Fruit fly (Drosophila melanogaster) whole organism, embryonic: ENCODE measurements around the gene Rab3-GEF.

Source experiments
- CG10209 ChIP-seq: fragments of 200-800 bp; sonication (Bioruptor generic); optimal IDR thresholded peaks from 3 replicates; lab custom pipeline; 2017; ENCODE audit warnings: missing biosample characterization, mild to moderate bottlenecking, missing genetic modification characterization, missing genetic modification reagents
- CG10267 ChIP-seq: fragments of 200-800 bp; sonication (Bioruptor generic); optimal IDR thresholded peaks from 2 replicates; lab custom pipeline; 2018; ENCODE audit warnings: missing biosample characterization, mild to moderate bottlenecking, missing genetic modification characterization, moderate library complexity
- CG10543 ChIP-seq: fragments of 200-800 bp; sonication (Bioruptor generic); optimal IDR thresholded peaks from 3 replicates; lab custom pipeline; 2017; ENCODE audit warnings: missing biosample characterization, mild to moderate bottlenecking, missing genetic modification characterization, moderate library complexity
- CG11093 ChIP-seq: fragments of 200-800 bp; sonication (Bioruptor generic); IDR thresholded peaks from 3 replicates; pipeline ENCODE4 v1.3.6; 2022; ENCODE audit warnings: missing biosample characterization, missing genetic modification characterization
- CG11398 ChIP-seq: fragments of 200-800 bp; sonication (Bioruptor generic); optimal IDR thresholded peaks from 2 replicates; lab custom pipeline; 2016; ENCODE audit warnings: missing biosample characterization, missing genetic modification characterization
- CG12155 ChIP-seq: fragments of 200-800 bp; sonication (Bioruptor generic); optimal IDR thresholded peaks from 3 replicates; lab custom pipeline; 2016; ENCODE audit warnings: missing biosample characterization, missing genetic modification characterization
- CG13123 ChIP-seq: fragments of 200-800 bp; sonication (Bioruptor generic); optimal IDR thresholded peaks from 2 replicates; lab custom pipeline; 2016; ENCODE audit warnings: missing biosample characterization, missing genetic modification characterization
- CG14050 ChIP-seq: fragments of 200-800 bp; sonication (Bioruptor generic); IDR thresholded peaks from 3 replicates; pipeline ENCODE4 v1.3.6; 2022; ENCODE audit warnings: missing biosample characterization, missing genetic modification characterization
- CG16779 ChIP-seq: fragments of 200-800 bp; sonication (Bioruptor generic); IDR thresholded peaks from 2 replicates; pipeline ENCODE4 v1.3.6; 2022; ENCODE audit warnings: missing biosample characterization, missing genetic modification characterization
- CG17568 ChIP-seq: fragments of 200-800 bp; sonication (Bioruptor generic); optimal IDR thresholded peaks from 2 replicates; lab custom pipeline; 2018; ENCODE audit warnings: missing biosample characterization, mild to moderate bottlenecking, missing genetic modification characterization, moderate library complexity
- CG17829 ChIP-seq: fragments of 200-800 bp; optimal IDR thresholded peaks from 2 replicates; lab custom pipeline; 2019; ENCODE audit warnings: missing biosample characterization, mild to moderate bottlenecking, missing genetic modification characterization, moderate library complexity
- CG18262 ChIP-seq: fragments of 200-800 bp; optimal IDR thresholded peaks from 3 replicates; lab custom pipeline; 2019; ENCODE audit warnings: missing biosample characterization, mild to moderate bottlenecking, missing genetic modification characterization, moderate library complexity
- CG30403 ChIP-seq: fragments of 200-800 bp; sonication (Bioruptor generic); optimal IDR thresholded peaks from 3 replicates; lab custom pipeline; 2016; ENCODE audit warnings: missing biosample characterization, missing genetic modification characterization
- CG34376 ChIP-seq: fragments of 200-800 bp; sonication (Bioruptor generic); optimal IDR thresholded peaks from 2 replicates; lab custom pipeline; 2018; ENCODE audit warnings: missing biosample characterization, mild to moderate bottlenecking, missing genetic modification characterization
- CG34422 ChIP-seq: fragments of 200-800 bp; sonication (Bioruptor generic); IDR thresholded peaks from 3 replicates; pipeline ENCODE4 v1.3.6; 2022; ENCODE audit warnings: missing biosample characterization, missing genetic modification characterization
- CG3847 ChIP-seq: fragments of 200-800 bp; sonication (Bioruptor generic); IDR thresholded peaks from 2 replicates; pipeline ENCODE4 v1.3.6; 2022; ENCODE audit warnings: missing biosample characterization, missing genetic modification characterization
- CG43689 ChIP-seq: fragments of 200-800 bp; sonication (Bioruptor generic); IDR thresholded peaks from 2 replicates; pipeline ENCODE4 v1.3.6; 2022; ENCODE audit warnings: missing biosample characterization, missing genetic modification characterization
- CG4424 ChIP-seq: fragments of 200-800 bp; sonication (Bioruptor generic); optimal IDR thresholded peaks from 3 replicates; lab custom pipeline; 2016; ENCODE audit warnings: missing biosample characterization, missing genetic modification characterization
- CG4730 ChIP-seq: fragments of 200-800 bp; sonication (Bioruptor generic); IDR thresholded peaks from 2 replicates; pipeline ENCODE4 v1.3.6; 2022; ENCODE audit warnings: missing biosample characterization, missing genetic modification characterization
- CG6254 ChIP-seq: fragments of 200-800 bp; sonication (Bioruptor generic); optimal IDR thresholded peaks from 3 replicates; lab custom pipeline; 2017; ENCODE audit warnings: mild to moderate bottlenecking, missing biosample characterization, missing genetic modification reagents, missing genetic modification characterization
- CG6854 ChIP-seq: fragments of 200-800 bp; sonication (Bioruptor generic); optimal IDR thresholded peaks from 3 replicates; lab custom pipeline; 2017; ENCODE audit warnings: missing biosample characterization, mild to moderate bottlenecking, missing genetic modification characterization
- CG8478 ChIP-seq: fragments of >200 bp; optimal IDR thresholded peaks from 2 replicates; lab custom pipeline; 2018
- CG9932 ChIP-seq: fragments of 200-800 bp; sonication (Bioruptor generic); IDR thresholded peaks from 2 replicates; pipeline ENCODE4 v1.3.6; 2022; ENCODE audit warnings: missing biosample characterization, missing genetic modification characterization
- CTCF ChIP-seq: fragments of 200-800 bp; sonication (Bioruptor generic); optimal IDR thresholded peaks from 2 replicates; lab custom pipeline; 2017; ENCODE audit warnings: missing biosample characterization, mild to moderate bottlenecking, missing genetic modification characterization, moderate library complexity
- Dip2 ChIP-seq: fragments of 200-800 bp; sonication (Bioruptor generic); IDR thresholded peaks from 2 replicates; pipeline ENCODE4 v1.3.6; 2022; ENCODE audit warnings: missing biosample characterization, missing genetic modification characterization
- ERR ChIP-seq: fragments of 200-800 bp; sonication (Bioruptor generic); optimal IDR thresholded peaks from 2 replicates; lab custom pipeline; 2016; ENCODE audit warnings: missing biosample characterization, missing genetic modification characterization
- Hr39 ChIP-seq: fragments of >200 bp; optimal IDR thresholded peaks from 2 replicates; lab custom pipeline; 2017
- Myb ChIP-seq: fragments of 200-800 bp; sonication (Bioruptor generic); optimal IDR thresholded peaks from 2 replicates; lab custom pipeline; 2016; ENCODE audit warnings: missing biosample characterization, missing genetic modification characterization
- PHDP ChIP-seq: fragments of 200-800 bp; sonication (Bioruptor generic); optimal IDR thresholded peaks from 3 replicates; lab custom pipeline; 2018; ENCODE audit warnings: missing biosample characterization, mild to moderate bottlenecking, missing genetic modification characterization, moderate library complexity
- Ptx1 ChIP-seq: fragments of 200-800 bp; sonication (Bioruptor generic); IDR thresholded peaks from 2 replicates; pipeline ENCODE4 v1.3.6; 2022; ENCODE audit warnings: missing biosample characterization, missing genetic modification characterization
- Tbp ChIP-seq: fragments of >200 bp; optimal IDR thresholded peaks from 2 replicates; lab custom pipeline; 2018; ENCODE audit warnings: missing biosample characterization, missing genetic modification characterization
- ab ChIP-seq: fragments of 200-800 bp; sonication (Bioruptor generic); optimal IDR thresholded peaks from 2 replicates; lab custom pipeline; 2016; ENCODE audit warnings: missing biosample characterization, missing genetic modification characterization
- cad ChIP-seq: fragments of >200 bp; optimal IDR thresholded peaks from 2 replicates; lab custom pipeline; 2017; ENCODE audit warnings: missing biosample characterization, missing genetic modification characterization
- cg ChIP-seq: fragments of 200-800 bp; sonication (Bioruptor generic); optimal IDR thresholded peaks from 3 replicates; lab custom pipeline; 2019; ENCODE audit warnings: missing biosample characterization, mild to moderate bottlenecking, missing genetic modification characterization, moderate library complexity
- crp ChIP-seq, 2 experiments: fragments of 200-800 bp; sonication (Bioruptor generic); optimal IDR thresholded peaks; 2 replicates in 1 of 2; 3 replicates in 1 of 2; lab custom pipeline; 2017; ENCODE audit warnings: missing biosample characterization in 2 of 2, missing genetic modification characterization in 2 of 2, mild to moderate bottlenecking in 1 of 2, moderate library complexity in 1 of 2
- eve ChIP-seq, 2 experiments: fragments of >200 bp; optimal IDR thresholded peaks; 2 replicates each; lab custom pipeline; 2017; ENCODE audit warnings: missing biosample characterization in 2 of 2, missing genetic modification characterization in 2 of 2
- ham ChIP-seq: fragments of 200-800 bp; sonication (Bioruptor generic); IDR thresholded peaks from 2 replicates; pipeline ENCODE4 v1.3.6; 2022; ENCODE audit warnings: missing biosample characterization, missing genetic modification characterization
- hkb ChIP-seq, 2 experiments: fragments of 200-800 bp in 1 of 2; fragments of >200 bp in 1 of 2; sonication (Bioruptor generic) in 1 of 2; IDR thresholded peaks in 1 of 2; optimal IDR thresholded peaks in 1 of 2; 2 replicates each; pipeline versions ENCODE4 v1.3.6 to Lab custom; 2017 to 2022; ENCODE audit warnings: missing biosample characterization in 1 of 2, missing genetic modification characterization in 1 of 2
- hth ChIP-seq: fragments of >200 bp; optimal IDR thresholded peaks from 2 replicates; lab custom pipeline; 2017; ENCODE audit warnings: inconsistent platforms
- inv ChIP-seq: fragments of 200-800 bp; sonication (Bioruptor generic); IDR thresholded peaks from 2 replicates; pipeline ENCODE4 v1.3.6; 2022; ENCODE audit warnings: missing biosample characterization, missing genetic modification characterization; ENCODE audit not compliant: partially characterized antibody
- lbe ChIP-seq: fragments of 200-800 bp; sonication (Bioruptor generic); optimal IDR thresholded peaks from 2 replicates; lab custom pipeline; 2016; ENCODE audit warnings: missing biosample characterization, mild to moderate bottlenecking, missing genetic modification characterization
- psq ChIP-seq: fragments of 200-800 bp; sonication (Bioruptor generic); optimal IDR thresholded peaks from 2 replicates; lab custom pipeline; 2017; ENCODE audit warnings: missing biosample characterization, missing genetic modification characterization
- ro ChIP-seq: fragments of 200-800 bp; sonication (Bioruptor generic); IDR thresholded peaks from 2 replicates; pipeline ENCODE4 v1.3.6; 2022; ENCODE audit warnings: missing biosample characterization, missing genetic modification characterization
- salm ChIP-seq: fragments of 200-800 bp; sonication (Bioruptor generic); optimal IDR thresholded peaks from 2 replicates; lab custom pipeline; 2018; ENCODE audit warnings: missing biosample characterization, mild to moderate bottlenecking, missing genetic modification characterization
- sens ChIP-seq: fragments of 200-800 bp; sonication (Bioruptor generic); peaks from one replicate; lab custom pipeline; 2016; ENCODE audit warnings: missing biosample characterization, missing genetic modification characterization
- sima ChIP-seq: fragments of 200-800 bp; sonication (Bioruptor generic); optimal IDR thresholded peaks from 2 replicates; lab custom pipeline; 2016; ENCODE audit warnings: missing biosample characterization, missing genetic modification characterization
- slbo ChIP-seq: fragments of 200-800 bp; sonication (Bioruptor generic); IDR thresholded peaks from 2 replicates; pipeline ENCODE4 v1.3.6; 2022; ENCODE audit warnings: missing biosample characterization, missing genetic modification characterization
- slp2 ChIP-seq: fragments of 200-800 bp; sonication (Bioruptor generic); optimal IDR thresholded peaks from 2 replicates; lab custom pipeline; 2016; ENCODE audit warnings: missing biosample characterization, missing genetic modification characterization
- sr ChIP-seq: fragments of 200-800 bp; sonication (Bioruptor generic); IDR thresholded peaks from 3 replicates; pipeline ENCODE4 v1.3.6; 2022; ENCODE audit warnings: missing biosample characterization, missing genetic modification characterization
- tap ChIP-seq: fragments of 200-800 bp; optimal IDR thresholded peaks from 3 replicates; lab custom pipeline; 2019; ENCODE audit warnings: missing biosample characterization, mild to moderate bottlenecking, missing genetic modification characterization, moderate library complexity
- trem ChIP-seq: fragments of 200-800 bp; optimal IDR thresholded peaks from 3 replicates; lab custom pipeline; 2019; ENCODE audit warnings: missing biosample characterization, mild to moderate bottlenecking, missing genetic modification characterization, moderate library complexity
- usp ChIP-seq: fragments of >200 bp; optimal IDR thresholded peaks from 2 replicates; lab custom pipeline; 2017; ENCODE audit warnings: missing biosample characterization, missing genetic modification characterization
- vfl ChIP-seq: fragments of 200-800 bp; sonication (Bioruptor generic); optimal IDR thresholded peaks from 2 replicates; lab custom pipeline; 2016; ENCODE audit warnings: missing biosample characterization, missing genetic modification characterization
- z ChIP-seq: fragments of 200-800 bp; sonication (Bioruptor generic); IDR thresholded peaks from 3 replicates; pipeline ENCODE4 v1.3.6; 2022; ENCODE audit warnings: missing biosample characterization, missing genetic modification characterization

Rab3-GEF gene

dm6 chrX:15076038-15076575, 13.4 kb upstream of the Rab3-GEF start, which contains the start of gene Lsd-2 (continued):
- TF ChIP-seq usp (GFP tag; lab: Kevin White, UChicago) (no peak), CG4424 (GFP tag; lab: Kevin White, UChicago) (no peak), CG34422 (GFP tag; lab: Robert Waterston, UW) (0 out of 3 replicates have a peak, but pooled peaks have one; percentile 47), CG17568 (GFP tag; lab: Kevin White, UChicago) (no peak), salm (tag; lab: Kevin White, UChicago) (no peak), CG6854 (GFP tag; lab: Kevin White, UChicago) (no peak), CG10543 (peak; percentile 58), CG17829 (tag; lab: Kevin White, UChicago) (no peak), CG12155 (GFP tag; lab: Kevin White, UChicago) (peak; percentile 81), CG13123 (GFP tag; lab: Kevin White, UChicago) (no peak), Myb (GFP tag; lab: Kevin White, UChicago) (no peak), PHDP (tag; lab: Kevin White, UChicago) (no peak), eve (GFP tag; optimal IDR thresholded peaks at IDR 0.05; lab: Kevin White, UChicago) (no peak), cg (GFP tag; lab: Kevin White, UChicago) (peak; percentile 39), trem (tag; lab: Kevin White, UChicago) (no peak), Hr39 (no peak), slp2 (GFP tag; lab: Kevin White, UChicago) (peak; percentile 17), CG18262 (tag; lab: Kevin White, UChicago) (no peak), CG14050 (GFP tag; lab: Robert Waterston, UW) (no peak), CG3847 (GFP tag; lab: Robert Waterston, UW) (0 out of 2 replicates have a peak, but pooled peaks have one; percentile 11), CG16779 (GFP tag; lab: Robert Waterston, UW) (no peak), ab (GFP tag; lab: Kevin White, UChicago) (no peak), CG43689 (GFP tag; lab: Robert Waterston, UW) (no peak), CG11398 (no peak), hkb (optimal IDR thresholded peaks at IDR 0.05; lab: Kevin White, UChicago) (no peak), hkb (GFP tag; IDR thresholded peaks at IDR 0.05; lab: Robert Waterston, UW) (peak; percentile 46; the same call in 1 of the 2 replicates), Dip2 (GFP tag; lab: Robert Waterston, UW) (no peak), crp (GFP tag; optimal IDR thresholded peaks at IDR 0.05; lab: Kevin White, UChicago) (no peak), sima (no peak), ham (GFP tag; lab: Robert Waterston, UW) (no peak), vfl (GFP tag; lab: Kevin White, UChicago) (no peak), ERR (no peak), CG30403 (GFP tag; lab: Kevin White, UChicago) (peak; percentile 46), cad (GFP tag; lab: Kevin White, UChicago) (no peak)

- TF ChIP-seq Tbp (GFP tag; lab: Kevin White, UChicago): no peak
- no peak for TF ChIP-seq hth (lab: Kevin White, UChicago)
- no peak for TF ChIP-seq z (GFP tag; lab: Robert Waterston, UW)
- TF ChIP-seq inv (GFP tag; lab: Robert Waterston, UW): no peak
- no peak for TF ChIP-seq CG34376 (GFP tag; lab: Kevin White, UChicago)
- no peak for TF ChIP-seq CG8478
- TF ChIP-seq tap (tag; lab: Kevin White, UChicago): no peak
- peak; percentile 36; the same call in 1 of the 2 replicates for TF ChIP-seq slbo
- TF ChIP-seq CG11093 (GFP tag; lab: Robert Waterston, UW): no peak
- TF ChIP-seq psq (GFP tag; lab: Kevin White, UChicago): no peak
- peak; percentile 37; the same call in 1 of the 2 replicates for TF ChIP-seq CG4730 (GFP tag; lab: Robert Waterston, UW)
- TF ChIP-seq sr (GFP tag; lab: Robert Waterston, UW): no peak
- TF ChIP-seq CG9932 (GFP tag; lab: Robert Waterston, UW): peak; percentile 15; the same call in 1 of the 2 replicates
- TF ChIP-seq Ptx1: peak; percentile 22; the same call in 1 of the 2 replicates
- TF ChIP-seq CG6254 (GFP tag; lab: Kevin White, UChicago): no peak
- no peak for TF ChIP-seq sens (GFP tag; lab: Kevin White, UChicago)
- no peak for TF ChIP-seq CG10209
- no peak for TF ChIP-seq CTCF (GFP tag; lab: Kevin White, UChicago)
- TF ChIP-seq ro: no peak
- TF ChIP-seq lbe (GFP tag; lab: Kevin White, UChicago): no peak
- TF ChIP-seq CG10267 (tag; lab: Kevin White, UChicago): no peak
These were observed 12.9 kb upstream of the Rab3-GEF start for dm6 chrX:15076606-15077005.
